Fruit fly (Drosophila melanogaster): ENCODE measurements around the gene CG4408.

CG4408 gene

dm6 chr3R:23373403-23373802 is 10.0 kb upstream of the CG4408 start, which contains the start of gene CG42828:
CG42828 (plus strand) TSS chr3R:23373703.
- TF ChIP-seq CG11617 (GFP tag; optimal IDR thresholded peaks at IDR 0.05) (no peak), ovo (GFP tag; optimal IDR thresholded peaks at IDR 0.05) (no peak), CG14711 (tag; optimal IDR thresholded peaks at IDR 0.05) (no peak), Mnt (GFP tag; optimal IDR thresholded peaks at IDR 0.05) (no peak), CG5204 (GFP tag; optimal IDR thresholded peaks at IDR 0.05) (no peak), CG7101 (tag; optimal IDR thresholded peaks at IDR 0.05) (no peak), bab1 (GFP tag; optimal IDR thresholded peaks at IDR 0.05) (no peak), CG1620 (GFP tag; optimal IDR thresholded peaks at IDR 0.05) (no peak), CG33017 (tag; optimal IDR thresholded peaks at IDR 0.05) (no peak), tj (GFP tag; optimal IDR thresholded peaks at IDR 0.05) (no peak), toe (GFP tag; optimal IDR thresholded peaks at IDR 0.05) (no peak), Crg-1 (GFP tag; optimal IDR thresholded peaks at IDR 0.05) (no peak), pad (GFP tag; optimal IDR thresholded peaks at IDR 0.05) (no peak), Clk (GFP tag; optimal IDR thresholded peaks at IDR 0.05) (no peak), Hr96 (GFP tag; optimal IDR thresholded peaks at IDR 0.05) (no peak), kay (GFP tag; ENCODE audit: borderline replicate concordance) (no peak), cnc (optimal IDR thresholded peaks at IDR 0.05) (no peak), CG7045 (GFP tag; optimal IDR thresholded peaks at IDR 0.05) (no peak)

- no peak for TF ChIP-seq Crg-1 (GFP tag; optimal IDR thresholded peaks at IDR 0.05)
- no peak for TF ChIP-seq Hr96 (GFP tag; optimal IDR thresholded peaks at IDR 0.05)
- no peak for TF ChIP-seq cnc (optimal IDR thresholded peaks at IDR 0.05)
- no peak for TF ChIP-seq CG33017 (tag; optimal IDR thresholded peaks at IDR 0.05)
- TF ChIP-seq CG7045 (GFP tag; optimal IDR thresholded peaks at IDR 0.05), result no peak
- no peak for TF ChIP-seq kay (GFP tag; ENCODE audit: borderline replicate concordance)
These were observed 9.2 kb upstream of the CG4408 start, which contains the start of gene CG42827 for dm6 chr3R:23372624-23373023. CG42827 (plus strand) TSS chr3R:23372924.

- TF ChIP-seq CG11617 (GFP tag; optimal IDR thresholded peaks at IDR 0.05), result no peak
- no peak for TF ChIP-seq CG1620 (GFP tag; optimal IDR thresholded peaks at IDR 0.05)
- no peak for TF ChIP-seq pad (GFP tag; optimal IDR thresholded peaks at IDR 0.05)
These were observed 4.9 kb upstream of the CG4408 start for dm6 chr3R:23368235-23368634.

dm6 chr3R:23367540-23367939 is 4.2 kb upstream of the CG4408 start:
- TF ChIP-seq Mnt (GFP tag; optimal IDR thresholded peaks at IDR 0.05) (no peak), ovo (GFP tag; optimal IDR thresholded peaks at IDR 0.05) (no peak), Hr96 (GFP tag; optimal IDR thresholded peaks at IDR 0.05) (no peak), CG5204 (GFP tag; optimal IDR thresholded peaks at IDR 0.05) (no peak), Clk (GFP tag; optimal IDR thresholded peaks at IDR 0.05) (no peak), kay (GFP tag; ENCODE audit: borderline replicate concordance) (no peak), bab1 (GFP tag; optimal IDR thresholded peaks at IDR 0.05) (no peak), CG14711 (tag; optimal IDR thresholded peaks at IDR 0.05) (no peak), CG12768 (GFP tag; optimal IDR thresholded peaks at IDR 0.05) (no peak), CG7101 (tag; optimal IDR thresholded peaks at IDR 0.05) (no peak), cnc (optimal IDR thresholded peaks at IDR 0.05) (no peak), pad (GFP tag; optimal IDR thresholded peaks at IDR 0.05) (no peak)

dm6 chr3R:23365028-23365427 is 1.7 kb upstream of the CG4408 start:
- no peak for TF ChIP-seq CG11617 (GFP tag; optimal IDR thresholded peaks at IDR 0.05)
- no peak for TF ChIP-seq tj (GFP tag; optimal IDR thresholded peaks at IDR 0.05)
- no peak for TF ChIP-seq CG5204 (GFP tag; optimal IDR thresholded peaks at IDR 0.05)
- TF ChIP-seq CG7045 (GFP tag; optimal IDR thresholded peaks at IDR 0.05), result no peak
- no peak for TF ChIP-seq pad (GFP tag; optimal IDR thresholded peaks at IDR 0.05)
- TF ChIP-seq bab1 (GFP tag; optimal IDR thresholded peaks at IDR 0.05), result no peak
- no peak for TF ChIP-seq CG7101 (tag; optimal IDR thresholded peaks at IDR 0.05)
- TF ChIP-seq Crg-1 (GFP tag; optimal IDR thresholded peaks at IDR 0.05), result no peak
- no peak for TF ChIP-seq toe (GFP tag; optimal IDR thresholded peaks at IDR 0.05)
- no peak for TF ChIP-seq CG33017 (tag; optimal IDR thresholded peaks at IDR 0.05)
- no peak for TF ChIP-seq CG1620 (GFP tag; optimal IDR thresholded peaks at IDR 0.05)
- TF ChIP-seq Mnt (GFP tag; optimal IDR thresholded peaks at IDR 0.05), result no peak
- no peak for TF ChIP-seq Clk (GFP tag; optimal IDR thresholded peaks at IDR 0.05)
- no peak for TF ChIP-seq kay (GFP tag; ENCODE audit: borderline replicate concordance)
- no peak for TF ChIP-seq cnc (optimal IDR thresholded peaks at IDR 0.05)
- no peak for TF ChIP-seq ovo (GFP tag; optimal IDR thresholded peaks at IDR 0.05)
- TF ChIP-seq cic (GFP tag; optimal IDR thresholded peaks at IDR 0.05), result no peak
- no peak for TF ChIP-seq CG12768 (GFP tag; optimal IDR thresholded peaks at IDR 0.05)

- TF ChIP-seq cic (GFP tag; optimal IDR thresholded peaks at IDR 0.05) (no peak), CG12768 (GFP tag; optimal IDR thresholded peaks at IDR 0.05) (no peak), CG33017 (tag; optimal IDR thresholded peaks at IDR 0.05) (no peak), ovo (GFP tag; optimal IDR thresholded peaks at IDR 0.05) (no peak), kay (GFP tag; ENCODE audit: borderline replicate concordance) (no peak), CG11617 (GFP tag; optimal IDR thresholded peaks at IDR 0.05) (no peak), cnc (optimal IDR thresholded peaks at IDR 0.05) (no peak), Mnt (GFP tag; optimal IDR thresholded peaks at IDR 0.05) (no peak), CG7101 (tag; optimal IDR thresholded peaks at IDR 0.05) (no peak), pad (GFP tag; optimal IDR thresholded peaks at IDR 0.05) (no peak), tj (GFP tag; optimal IDR thresholded peaks at IDR 0.05) (no peak)
These were observed 3.0 kb downstream of the CG4408 start for dm6 chr3R:23360356-23360755.

- no peak for TF ChIP-seq Clk (GFP tag; optimal IDR thresholded peaks at IDR 0.05)
- TF ChIP-seq CG5204 (GFP tag; optimal IDR thresholded peaks at IDR 0.05), result no peak
- no peak for TF ChIP-seq CG11617 (GFP tag; optimal IDR thresholded peaks at IDR 0.05)
- TF ChIP-seq kay (GFP tag; ENCODE audit: borderline replicate concordance), result no peak
- no peak for TF ChIP-seq toe (GFP tag; optimal IDR thresholded peaks at IDR 0.05)
- no peak for TF ChIP-seq pad (GFP tag; optimal IDR thresholded peaks at IDR 0.05)
- no peak for TF ChIP-seq CG14711 (tag; optimal IDR thresholded peaks at IDR 0.05)
- TF ChIP-seq cnc (optimal IDR thresholded peaks at IDR 0.05), result no peak
- no peak for TF ChIP-seq CG33017 (tag; optimal IDR thresholded peaks at IDR 0.05)
- TF ChIP-seq CG7045 (GFP tag; optimal IDR thresholded peaks at IDR 0.05), result no peak
- no peak for TF ChIP-seq cic (GFP tag; optimal IDR thresholded peaks at IDR 0.05)
- no peak for TF ChIP-seq Mnt (GFP tag; optimal IDR thresholded peaks at IDR 0.05)
- TF ChIP-seq CG1620 (GFP tag; optimal IDR thresholded peaks at IDR 0.05), result no peak
- TF ChIP-seq CG12768 (GFP tag; optimal IDR thresholded peaks at IDR 0.05), result no peak
- no peak for TF ChIP-seq CG7101 (tag; optimal IDR thresholded peaks at IDR 0.05)
- TF ChIP-seq Crg-1 (GFP tag; optimal IDR thresholded peaks at IDR 0.05), result no peak
- no peak for TF ChIP-seq ovo (GFP tag; optimal IDR thresholded peaks at IDR 0.05)
- no peak for TF ChIP-seq Hr96 (GFP tag; optimal IDR thresholded peaks at IDR 0.05)
- TF ChIP-seq bab1 (GFP tag; optimal IDR thresholded peaks at IDR 0.05), result no peak
These were observed 4.0 kb downstream of the CG4408 start for dm6 chr3R:23359420-23359819.

Measured in whole organism, adult.